Worm (Caenorhabditis elegans) whole organism, late embryonic: ENCODE results near the gene atg-16.2.

Experiments
- C08G9.2 ChIP-seq: sonication (generic microtip); optimal IDR thresholded peaks from 2 replicates; lab custom pipeline; 2016; ENCODE audit warnings: mild to moderate bottlenecking, missing genetic modification characterization, moderate library complexity, missing compliant biosample characterization
- C38D4.7 ChIP-seq: fragments of 200-800 bp; sonication (Bioruptor generic); optimal IDR thresholded peaks from 2 replicates; lab custom pipeline; 2018; ENCODE audit warnings: mild to moderate bottlenecking, missing genetic modification characterization, moderate library complexity, missing compliant biosample characterization
- T23F11.4 ChIP-seq: fragments of 200-800 bp; sonication (Bioruptor generic); optimal IDR thresholded peaks from 2 replicates; lab custom pipeline; 2018; ENCODE audit warnings: mild to moderate bottlenecking, missing genetic modification characterization, missing compliant biosample characterization
- ahr-1 ChIP-seq: sonication (generic microtip); optimal IDR thresholded peaks from 2 replicates; lab custom pipeline; 2016; ENCODE audit warnings: missing genetic modification characterization, missing compliant biosample characterization
- ceh-14 ChIP-seq: sonication (generic microtip); optimal IDR thresholded peaks from 2 replicates; lab custom pipeline; 2016; ENCODE audit warnings: missing genotype, missing genetic modification characterization, missing compliant biosample characterization
- ceh-18 ChIP-seq: sonication (generic microtip); optimal IDR thresholded peaks from 2 replicates; lab custom pipeline; 2016; ENCODE audit warnings: missing genetic modification characterization, missing compliant biosample characterization
- ceh-19 ChIP-seq: fragments of 200-800 bp; sonication (Bioruptor generic); optimal IDR thresholded peaks from 2 replicates; lab custom pipeline; 2018; ENCODE audit warnings: mild to moderate bottlenecking, missing genetic modification characterization, missing compliant biosample characterization
- ceh-2 ChIP-seq: sonication (generic microtip); optimal IDR thresholded peaks from 2 replicates; lab custom pipeline; 2016; ENCODE audit warnings: missing genotype, missing genetic modification characterization, missing compliant biosample characterization
- ceh-22 ChIP-seq: sonication (generic microtip); optimal IDR thresholded peaks from 2 replicates; lab custom pipeline; 2017; ENCODE audit warnings: missing biosample characterization, missing genetic modification characterization
- ceh-24 ChIP-seq: sonication (generic microtip); optimal IDR thresholded peaks from 2 replicates; lab custom pipeline; 2016; ENCODE audit warnings: mild to moderate bottlenecking, missing genetic modification characterization, missing compliant biosample characterization
- ceh-31 ChIP-seq: sonication (generic microtip); optimal IDR thresholded peaks from 2 replicates; lab custom pipeline; 2016; ENCODE audit warnings: missing genetic modification characterization, missing compliant biosample characterization
- ceh-34 ChIP-seq: sonication (generic microtip); optimal IDR thresholded peaks from 2 replicates; lab custom pipeline; 2016; ENCODE audit warnings: mild to moderate bottlenecking, missing genetic modification characterization, missing compliant biosample characterization
- ceh-45 ChIP-seq: fragments of 200-800 bp; sonication (Bioruptor generic); IDR thresholded peaks from 2 replicates; pipeline ENCODE4 v1.3.6; 2022; ENCODE audit warnings: missing genetic modification reagents, missing genetic modification characterization, missing compliant biosample characterization
- ceh-48 ChIP-seq: sonication (generic microtip); optimal IDR thresholded peaks from 2 replicates; lab custom pipeline; 2016; ENCODE audit warnings: missing genetic modification characterization, inconsistent platforms, missing compliant biosample characterization
- ceh-6 ChIP-seq: fragments of 200-800 bp; sonication (Bioruptor generic); optimal IDR thresholded peaks from 2 replicates; lab custom pipeline; 2018; ENCODE audit warnings: mild to moderate bottlenecking, missing genetic modification characterization, missing compliant biosample characterization
- dmd-4 ChIP-seq: sonication (generic microtip); optimal IDR thresholded peaks from 2 replicates; lab custom pipeline; 2016; ENCODE audit warnings: borderline replicate concordance, missing genetic modification characterization, missing compliant biosample characterization
- dve-1 ChIP-seq: sonication (generic microtip); optimal IDR thresholded peaks from 2 replicates; lab custom pipeline; 2017; ENCODE audit warnings: antibody characterized with exemption, mild to moderate bottlenecking, missing genetic modification characterization, missing compliant biosample characterization
- ets-4 ChIP-seq: sonication (generic microtip); optimal IDR thresholded peaks from 2 replicates; lab custom pipeline; 2016; ENCODE audit warnings: missing genetic modification characterization, missing compliant biosample characterization
- eyg-1 ChIP-seq: sonication (generic microtip); optimal IDR thresholded peaks from 2 replicates; lab custom pipeline; 2016; ENCODE audit warnings: missing genotype, missing genetic modification characterization, missing compliant biosample characterization
- fax-1 ChIP-seq: sonication (generic microtip); optimal IDR thresholded peaks from 2 replicates; lab custom pipeline; 2016; ENCODE audit warnings: missing genotype, missing genetic modification characterization, missing compliant biosample characterization
- fkh-10 ChIP-seq: fragments of 150-350 bp; optimal IDR thresholded peaks from 2 replicates; lab custom pipeline; 2014; ENCODE audit warnings: missing biosample characterization, missing genetic modification reagents, missing genetic modification characterization
- fkh-6 ChIP-seq: sonication (generic microtip); optimal IDR thresholded peaks from 2 replicates; lab custom pipeline; 2016; ENCODE audit warnings: missing genetic modification characterization, missing compliant biosample characterization
- hlh-15 ChIP-seq: sonication (generic microtip); optimal IDR thresholded peaks from 2 replicates; lab custom pipeline; 2016; ENCODE audit warnings: missing genetic modification characterization, missing compliant biosample characterization
- hlh-30 ChIP-seq: sonication (generic microtip); optimal IDR thresholded peaks from 2 replicates; lab custom pipeline; 2017; ENCODE audit warnings: antibody characterized with exemption, missing genetic modification characterization, missing compliant biosample characterization; ENCODE audit not compliant: insufficient read depth
- hlh-6 ChIP-seq: sonication (generic microtip); optimal IDR thresholded peaks from 2 replicates; lab custom pipeline; 2016; ENCODE audit warnings: missing genotype, missing genetic modification characterization, missing compliant biosample characterization
- lim-6 ChIP-seq: sonication (generic microtip); optimal IDR thresholded peaks from 2 replicates; lab custom pipeline; 2016; ENCODE audit warnings: missing genetic modification characterization, missing compliant biosample characterization
- nfya-1 ChIP-seq: sonication (generic microtip); optimal IDR thresholded peaks from 2 replicates; lab custom pipeline; 2017; ENCODE audit warnings: missing genetic modification characterization, mild to moderate bottlenecking, missing compliant biosample characterization, antibody characterized with exemption, moderate library complexity
- nhr-11 ChIP-seq: fragments of 150-350 bp; optimal IDR thresholded peaks from 2 replicates; lab custom pipeline; 2014; ENCODE audit warnings: missing biosample characterization, missing genetic modification characterization
- npax-4 ChIP-seq: sonication (generic microtip); optimal IDR thresholded peaks from 2 replicates; lab custom pipeline; 2016; ENCODE audit warnings: missing genetic modification characterization, missing compliant biosample characterization
- odd-2 ChIP-seq: sonication (generic microtip); optimal IDR thresholded peaks from 2 replicates; lab custom pipeline; 2017; ENCODE audit warnings: antibody characterized with exemption, mild to moderate bottlenecking, missing genetic modification characterization, missing compliant biosample characterization
- pat-9 ChIP-seq: fragments of 200-800 bp; sonication (Bioruptor generic); optimal IDR thresholded peaks from 2 replicates; lab custom pipeline; 2018; ENCODE audit warnings: mild to moderate bottlenecking, missing genetic modification characterization, moderate library complexity, missing compliant biosample characterization
- pqm-1 ChIP-seq: sonication (generic microtip); optimal IDR thresholded peaks from 2 replicates; lab custom pipeline; 2016; ENCODE audit warnings: missing genetic modification characterization, missing compliant biosample characterization
- pros-1 ChIP-seq: fragments of 150-350 bp; optimal IDR thresholded peaks from 2 replicates; lab custom pipeline; 2014; ENCODE audit warnings: missing biosample characterization, missing genetic modification reagents, missing genetic modification characterization
- ref-2 ChIP-seq: sonication (generic microtip); optimal IDR thresholded peaks from 2 replicates; lab custom pipeline; 2016; ENCODE audit warnings: missing genetic modification characterization, missing compliant biosample characterization
- sdc-2 ChIP-seq: sonication (generic microtip); optimal IDR thresholded peaks from 2 replicates; lab custom pipeline; 2016; ENCODE audit warnings: missing genotype, missing genetic modification characterization, missing compliant biosample characterization
- sox-2 ChIP-seq: fragments of 200-800 bp; sonication (Bioruptor generic); IDR thresholded peaks from 2 replicates; pipeline ENCODE4 v1.3.6; 2022; ENCODE audit warnings: missing genetic modification reagents, missing genetic modification characterization, missing compliant biosample characterization
- sox-4 ChIP-seq: sonication (generic microtip); optimal IDR thresholded peaks from 2 replicates; lab custom pipeline; 2017; ENCODE audit warnings: mild to moderate bottlenecking, missing genetic modification characterization, inconsistent platforms, missing compliant biosample characterization
- syd-9 ChIP-seq: sonication (generic microtip); optimal IDR thresholded peaks from 2 replicates; lab custom pipeline; 2016; ENCODE audit warnings: mild to moderate bottlenecking, missing genetic modification characterization, moderate library complexity, missing compliant biosample characterization
- tbx-2 ChIP-seq: sonication (generic microtip); optimal IDR thresholded peaks from 2 replicates; lab custom pipeline; 2016; ENCODE audit warnings: missing genetic modification characterization, missing compliant biosample characterization
- tbx-7 ChIP-seq: sonication (generic microtip); optimal IDR thresholded peaks from 2 replicates; lab custom pipeline; 2016; ENCODE audit warnings: missing genotype, missing genetic modification characterization, missing compliant biosample characterization
- unc-42 ChIP-seq: sonication (generic microtip); optimal IDR thresholded peaks from 2 replicates; lab custom pipeline; 2016; ENCODE audit warnings: missing genotype, missing genetic modification characterization, missing compliant biosample characterization
- unc-55 ChIP-seq: sonication (generic microtip); optimal IDR thresholded peaks from 2 replicates; lab custom pipeline; 2017; ENCODE audit warnings: missing biosample characterization, missing genetic modification reagents, missing genetic modification characterization
- zip-5 ChIP-seq: sonication (generic microtip); optimal IDR thresholded peaks from 2 replicates; lab custom pipeline; 2016; ENCODE audit warnings: missing genetic modification characterization, missing compliant biosample characterization

atg-16.2 gene

ce11 chrII:6491817-6492452 lies 38.7 kb upstream of the atg-16.2 start, which contains the start of the genes T28D9.11 and T28D9.1:
Gene T28D9.11 (minus strand): TSS chrII:6491993.
Gene T28D9.1 (plus strand): TSS chrII:6492402.
- TF ChIP-seq nfya-1 (tag; lab: Kevin White, UChicago) (peak; percentile 64), ceh-14 (tag; lab: Kevin White, UChicago) (peak; percentile 75), ceh-19 (GFP tag; lab: Kevin White, UChicago) (peak; percentile 71), unc-55 (peak; percentile 59), sdc-2 (tag; lab: Kevin White, UChicago) (peak; percentile 37), ceh-6 (peak; percentile 31), pqm-1 (no peak), C08G9.2 (peak; percentile 49), zip-5 (tag; lab: Kevin White, UChicago) (peak; percentile 19), ref-2 (tag; lab: Kevin White, UChicago) (peak; percentile 41), pat-9 (tag; lab: Kevin White, UChicago) (peak; percentile 48), fkh-10 (GFP tag; lab: Kevin White, UChicago) (peak; percentile 10), ceh-48 (tag; lab: Kevin White, UChicago) (no peak), sox-2 (GFP tag; lab: Robert Waterston, UW) (0 out of 2 replicates have a peak, but pooled peaks have one; percentile 10), tbx-7 (tag; lab: Kevin White, UChicago) (no peak), odd-2 (no peak), fax-1 (tag; lab: Kevin White, UChicago) (peak; percentile 32), npax-4 (tag; lab: Kevin White, UChicago) (no peak), ceh-18 (peak; percentile 27), hlh-6 (peak; percentile 16), ceh-45 (GFP tag; lab: Robert Waterston, UW) (no peak), dve-1 (tag; lab: Kevin White, UChicago) (peak; percentile 5), ets-4 (peak; percentile 27), ceh-31 (tag; lab: Kevin White, UChicago) (peak; percentile 80), syd-9 (tag; lab: Kevin White, UChicago) (peak; percentile 61), ceh-22 (peak; percentile 19), tbx-2 (tag; lab: Kevin White, UChicago) (peak; percentile 67), C38D4.7 (GFP tag; lab: Kevin White, UChicago) (peak; percentile 44), lim-6 (tag; lab: Kevin White, UChicago) (no peak), ahr-1 (tag; lab: Kevin White, UChicago) (no peak), ceh-2 (peak; percentile 28), unc-42 (tag; lab: Kevin White, UChicago) (peak; percentile 46), hlh-15 (tag; lab: Kevin White, UChicago) (no peak), T23F11.4 (GFP tag; lab: Kevin White, UChicago) (peak; percentile 38), sox-4 (tag; lab: Kevin White, UChicago) (peak; percentile 13), fkh-6 (tag; lab: Kevin White, UChicago) (peak; percentile 12), pros-1 (tag; lab: Kevin White, UChicago) (peak; percentile 49), nhr-11 (tag; lab: Kevin White, UChicago) (no peak), dmd-4 (peak; percentile 50), ceh-34 (tag; lab: Kevin White, UChicago) (peak; percentile 82), ceh-24 (no peak), eyg-1 (tag; lab: Kevin White, UChicago) (peak; percentile 7), hlh-30 (tag; lab: Kevin White, UChicago) (no peak)
- TF ChIP-seq, all 69 proteins: peak for 31
